Fruit fly (Drosophila melanogaster): Measurements from ENCODE around the gene CG32847.

Gene CG32847

dm6 chr3L:15108524-15108923 lies 12.8 kb upstream of the CG32847 start:
- TF ChIP-seq CG4496 (GFP tag; IDR thresholded peaks at IDR 0.05) (peak; percentile 67), fd96Ca (GFP tag; IDR thresholded peaks at IDR 0.05) (peak; percentile 34; the same call in 1 of the 3 replicates), CG10348 (GFP tag; IDR thresholded peaks at IDR 0.05) (no peak), Ets98B (GFP tag; IDR thresholded peaks at IDR 0.05) (0 out of 2 replicates have a peak, but pooled peaks have one; percentile 4)

dm6 chr3L:15108948-15109347 lies 12.4 kb upstream of the CG32847 start:
- no peak for TF ChIP-seq rn (GFP tag; IDR thresholded peaks at IDR 0.05)
- TF ChIP-seq CG8159 (tag; optimal IDR thresholded peaks at IDR 0.05): peak; percentile 50
- TF ChIP-seq Pif1B (GFP tag; optimal IDR thresholded peaks at IDR 0.05): no peak
- TF ChIP-seq CG32121 (GFP tag; IDR thresholded peaks at IDR 0.05): no peak
- TF ChIP-seq Ets98B (GFP tag; IDR thresholded peaks at IDR 0.05): no peak
- TF ChIP-seq CG8301 (tag; optimal IDR thresholded peaks at IDR 0.05): peak; percentile 35
- TF ChIP-seq CG9948 (tag; optimal IDR thresholded peaks at IDR 0.05): peak; percentile 50
- TF ChIP-seq D1 (tag; optimal IDR thresholded peaks at IDR 0.05): no peak
- TF ChIP-seq CG13204 (GFP tag; optimal IDR thresholded peaks at IDR 0.05): no peak
- TF ChIP-seq EcR (GFP tag; optimal IDR thresholded peaks at IDR 0.05): no peak
- peak; percentile 24 for TF ChIP-seq Snoo (tag; optimal IDR thresholded peaks at IDR 0.05)
- no peak; the same call in 2 of the 3 replicates for TF ChIP-seq CG4496 (GFP tag; IDR thresholded peaks at IDR 0.05)
- TF ChIP-seq CG34367 (tag; optimal IDR thresholded peaks at IDR 0.05): peak; percentile 5
- no peak for TF ChIP-seq fd96Ca (GFP tag; IDR thresholded peaks at IDR 0.05)
- no peak for TF ChIP-seq CG14655 (GFP tag; optimal IDR thresholded peaks at IDR 0.05)
- TF ChIP-seq CG15710 (tag; optimal IDR thresholded peaks at IDR 0.05): peak; percentile 34
- peak; percentile 28 for TF ChIP-seq CG17806 (tag; optimal IDR thresholded peaks at IDR 0.05)
- TF ChIP-seq gl (tag; optimal IDR thresholded peaks at IDR 0.05): no peak
- TF ChIP-seq Pif1A (GFP tag; optimal IDR thresholded peaks at IDR 0.05): no peak
- peak; percentile 43 for TF ChIP-seq CG12605 (GFP tag; IDR thresholded peaks at IDR 0.05)
- TF ChIP-seq CG10348 (GFP tag; IDR thresholded peaks at IDR 0.05): no peak

dm6 chr3L:15113257-15113656 lies 8.1 kb upstream of the CG32847 start, which contains the start of gene CG13458:
Gene CG13458 (plus strand): TSS chr3L:15113557.
- TF ChIP-seq CG14655 (GFP tag; optimal IDR thresholded peaks at IDR 0.05) (no peak), CG4496 (GFP tag; IDR thresholded peaks at IDR 0.05) (0 out of 3 replicates have a peak, but pooled peaks have one; percentile 16)

dm6 chr3L:15116536-15116935 lies 4.8 kb upstream of the CG32847 start, which contains the start of gene Cep135:
Gene Cep135 (plus strand): TSS chr3L:15116737.
- TF ChIP-seq Pif1A (GFP tag; optimal IDR thresholded peaks at IDR 0.05): no peak
- TF ChIP-seq D1 (tag; optimal IDR thresholded peaks at IDR 0.05): peak; percentile 35

dm6 chr3L:15123736-15124135 lies 2.4 kb downstream of the CG32847 start:
- peak; percentile 88 for TF ChIP-seq EcR (GFP tag; optimal IDR thresholded peaks at IDR 0.05)
- no peak for TF ChIP-seq Pif1A (GFP tag; optimal IDR thresholded peaks at IDR 0.05)
- peak; percentile 83 for TF ChIP-seq CG13204 (GFP tag; optimal IDR thresholded peaks at IDR 0.05)

dm6 chr3L:15125077-15125652 lies 3.8 kb downstream of the CG32847 start, which contains the start of gene CG16959:
Gene CG16959 (minus strand): TSS chr3L:15125321.
- TF ChIP-seq EcR (GFP tag; optimal IDR thresholded peaks at IDR 0.05) (peak; percentile 95), Pif1A (GFP tag; optimal IDR thresholded peaks at IDR 0.05) (no peak), CG13204 (GFP tag; optimal IDR thresholded peaks at IDR 0.05) (peak; percentile 74)

- no peak for TF ChIP-seq Pif1A (GFP tag; optimal IDR thresholded peaks at IDR 0.05)
- no peak for TF ChIP-seq CG15710 (tag; optimal IDR thresholded peaks at IDR 0.05)
- TF ChIP-seq rn (GFP tag; IDR thresholded peaks at IDR 0.05): no peak
- no peak for TF ChIP-seq CG12605 (GFP tag; IDR thresholded peaks at IDR 0.05)
- TF ChIP-seq CG13204 (GFP tag; optimal IDR thresholded peaks at IDR 0.05): no peak
- no peak for TF ChIP-seq gl (tag; optimal IDR thresholded peaks at IDR 0.05)
- peak; percentile 30 for TF ChIP-seq CG9948 (tag; optimal IDR thresholded peaks at IDR 0.05)
- no peak for TF ChIP-seq CG17806 (tag; optimal IDR thresholded peaks at IDR 0.05)
- peak; percentile 51 for TF ChIP-seq CG8301 (tag; optimal IDR thresholded peaks at IDR 0.05)
- TF ChIP-seq CG8159 (tag; optimal IDR thresholded peaks at IDR 0.05): no peak
- TF ChIP-seq D1 (tag; optimal IDR thresholded peaks at IDR 0.05): no peak
- TF ChIP-seq EcR (GFP tag; optimal IDR thresholded peaks at IDR 0.05): no peak
Observed at dm6 chr3L:15125717-15126116, 4.3 kb downstream of the CG32847 start.

dm6 chr3L:15131278-15131677 lies 9.9 kb downstream of the CG32847 start, which contains the start of gene CG13457:
Gene CG13457 (minus strand): TSS chr3L:15131378.
- no peak for TF ChIP-seq CG10348 (GFP tag; IDR thresholded peaks at IDR 0.05)
- no peak for TF ChIP-seq gl (tag; optimal IDR thresholded peaks at IDR 0.05)
- TF ChIP-seq CG13204 (GFP tag; optimal IDR thresholded peaks at IDR 0.05): no peak
- TF ChIP-seq fd96Ca (GFP tag; IDR thresholded peaks at IDR 0.05): no peak
- TF ChIP-seq Ets98B (GFP tag; IDR thresholded peaks at IDR 0.05): no peak
- TF ChIP-seq Pif1B (GFP tag; optimal IDR thresholded peaks at IDR 0.05): no peak
- TF ChIP-seq CG15710 (tag; optimal IDR thresholded peaks at IDR 0.05): no peak
- no peak for TF ChIP-seq CG34367 (tag; optimal IDR thresholded peaks at IDR 0.05)
- TF ChIP-seq CG32121 (GFP tag; IDR thresholded peaks at IDR 0.05): no peak
- no peak for TF ChIP-seq EcR (GFP tag; optimal IDR thresholded peaks at IDR 0.05)
- TF ChIP-seq CG8301 (tag; optimal IDR thresholded peaks at IDR 0.05): no peak
